Fruit fly (Drosophila melanogaster) whole organism, embryonic: Measurements from ENCODE around the gene CG12507.
A peak's percentile ranks its signal among the peaks of the same experiment; 100 is the strongest.

Experiments used
- Awh ChIP-seq: fragments of 200-800 bp; sonication (Bioruptor generic); IDR thresholded peaks from 2 replicates; pipeline ENCODE4, ENCODE4 v1.3.6; 2022; ENCODE audit warnings: missing biosample characterization, missing genetic modification characterization
- CG10209 ChIP-seq: fragments of 200-800 bp; sonication (Bioruptor generic); optimal IDR thresholded peaks from 3 replicates; lab custom pipeline; 2017; ENCODE audit warnings: missing biosample characterization, mild to moderate bottlenecking, missing genetic modification characterization, missing genetic modification reagents
- CG10543 ChIP-seq: fragments of 200-800 bp; sonication (Bioruptor generic); optimal IDR thresholded peaks from 3 replicates; lab custom pipeline; 2017; ENCODE audit warnings: missing biosample characterization, mild to moderate bottlenecking, missing genetic modification characterization, moderate library complexity
- CG12219 ChIP-seq: fragments of 200-800 bp; sonication (Bioruptor generic); optimal IDR thresholded peaks from 3 replicates; lab custom pipeline; 2018; ENCODE audit warnings: missing biosample characterization, mild to moderate bottlenecking, missing genetic modification characterization
- CG13287 ChIP-seq: fragments of 200-800 bp; sonication (Bioruptor generic); IDR thresholded peaks from 2 replicates; pipeline ENCODE4 v1.3.6; 2022; ENCODE audit warnings: missing biosample characterization, missing genetic modification characterization; ENCODE audit not compliant: partially characterized antibody
- CG17186 ChIP-seq: fragments of 200-800 bp; sonication (Bioruptor generic); optimal IDR thresholded peaks from 3 replicates; lab custom pipeline; 2017; ENCODE audit warnings: missing biosample characterization, missing genetic modification reagents, missing genetic modification characterization
- CG17612 ChIP-seq: fragments of 200-800 bp; sonication (Bioruptor generic); IDR thresholded peaks from 2 replicates; pipeline ENCODE4 v1.3.6; 2022; ENCODE audit warnings: missing biosample characterization, missing genetic modification characterization
- CG18011 ChIP-seq: fragments of 200-800 bp; sonication (Bioruptor generic); optimal IDR thresholded peaks from 2 replicates; lab custom pipeline; 2017; ENCODE audit warnings: missing biosample characterization, missing genetic modification characterization, mild to moderate bottlenecking, moderate library complexity, missing genotype
- CG2129 ChIP-seq: fragments of 200-800 bp; sonication (Bioruptor generic); IDR thresholded peaks from 2 replicates; pipeline ENCODE4 v1.3.6; 2022; ENCODE audit warnings: missing biosample characterization, missing genetic modification characterization; ENCODE audit not compliant: partially characterized antibody
- CG2199 ChIP-seq: fragments of 200-800 bp; sonication (Bioruptor generic); IDR thresholded peaks from 3 replicates; pipeline ENCODE4 v1.3.6; 2022; ENCODE audit warnings: missing biosample characterization, missing genetic modification characterization
- CG2875 ChIP-seq: fragments of 200-800 bp; sonication (Bioruptor generic); optimal IDR thresholded peaks from 2 replicates; lab custom pipeline; 2017; ENCODE audit warnings: missing biosample characterization, mild to moderate bottlenecking, missing genetic modification characterization, missing genetic modification reagents
- CG30020 ChIP-seq: fragments of 200-800 bp; optimal IDR thresholded peaks from 2 replicates; lab custom pipeline; 2019; ENCODE audit warnings: missing biosample characterization, mild to moderate bottlenecking, missing genetic modification characterization, moderate library complexity
- CG32767 ChIP-seq: fragments of 200-800 bp; sonication (Bioruptor generic); IDR thresholded peaks from 2 replicates; pipeline ENCODE4 v1.3.6; 2022; ENCODE audit warnings: missing biosample characterization, missing genetic modification characterization
- CG32772 ChIP-seq: fragments of 200-800 bp; sonication (Bioruptor generic); IDR thresholded peaks from 2 replicates; pipeline ENCODE4 v1.3.6; 2022; ENCODE audit warnings: missing biosample characterization, missing genetic modification characterization
- CG33213 ChIP-seq: fragments of 200-800 bp; sonication (Bioruptor generic); optimal IDR thresholded peaks from 3 replicates; lab custom pipeline; 2016; ENCODE audit warnings: missing biosample characterization, missing genetic modification characterization
- CG4820 ChIP-seq: fragments of 200-800 bp; sonication (Bioruptor generic); optimal IDR thresholded peaks from 3 replicates; lab custom pipeline; 2016; ENCODE audit warnings: missing biosample characterization, missing genetic modification characterization
- CG6813 ChIP-seq: fragments of 200-800 bp; sonication (Bioruptor generic); optimal IDR thresholded peaks from 2 replicates; lab custom pipeline; 2017; ENCODE audit warnings: missing biosample characterization, missing genetic modification characterization, mild to moderate bottlenecking, moderate library complexity, missing genetic modification reagents
- CG7271 ChIP-seq: fragments of 200-800 bp; sonication (Bioruptor generic); optimal IDR thresholded peaks from 2 replicates; lab custom pipeline; 2018; ENCODE audit warnings: missing biosample characterization, mild to moderate bottlenecking, missing genetic modification characterization, moderate library complexity
- CG7357 ChIP-seq: fragments of 200-800 bp; sonication (Bioruptor generic); IDR thresholded peaks from 3 replicates; pipeline ENCODE4 v1.3.6; 2022; ENCODE audit warnings: missing biosample characterization, missing genetic modification characterization
- CG7372 ChIP-seq: fragments of 200-800 bp; sonication (Bioruptor generic); IDR thresholded peaks from 2 replicates; pipeline ENCODE4 v1.3.6; 2022; ENCODE audit warnings: missing biosample characterization, missing genetic modification characterization
- CG7963 ChIP-seq: fragments of 200-800 bp; sonication (Bioruptor generic); IDR thresholded peaks from 3 replicates; pipeline ENCODE4 v1.3.6; 2022; ENCODE audit warnings: missing biosample characterization, missing genetic modification characterization; ENCODE audit not compliant: partially characterized antibody
- Fer1 ChIP-seq: fragments of 200-800 bp; sonication (Bioruptor generic); optimal IDR thresholded peaks from 2 replicates; lab custom pipeline; 2017; ENCODE audit warnings: missing biosample characterization, mild to moderate bottlenecking, missing genetic modification characterization
- Gsc ChIP-seq: fragments of 200-800 bp; sonication (Bioruptor generic); IDR thresholded peaks from 2 replicates; pipeline ENCODE4 v1.3.6; 2022; ENCODE audit warnings: missing biosample characterization, missing genetic modification characterization
- H15 ChIP-seq: fragments of 200-800 bp; sonication (Bioruptor generic); IDR thresholded peaks from 3 replicates; pipeline ENCODE4 v1.3.6; 2022; ENCODE audit warnings: missing biosample characterization, missing genetic modification characterization
- H2.0 ChIP-seq: fragments of 200-800 bp; sonication (Bioruptor generic); IDR thresholded peaks from 2 replicates; pipeline ENCODE4 v1.3.6; 2022; ENCODE audit warnings: missing biosample characterization, missing genetic modification characterization
- HLH4C ChIP-seq: fragments of 200-800 bp; sonication (Bioruptor generic); IDR thresholded peaks from 3 replicates; pipeline ENCODE4 v1.3.6; 2022; ENCODE audit warnings: missing biosample characterization, missing genetic modification characterization; ENCODE audit not compliant: partially characterized antibody
- Max ChIP-seq: fragments of 200-800 bp; sonication (Bioruptor generic); optimal IDR thresholded peaks from 2 replicates; lab custom pipeline; 2016; ENCODE audit warnings: missing biosample characterization, mild to moderate bottlenecking, missing genetic modification characterization
- PHDP ChIP-seq: fragments of 200-800 bp; sonication (Bioruptor generic); optimal IDR thresholded peaks from 3 replicates; lab custom pipeline; 2018; ENCODE audit warnings: missing biosample characterization, mild to moderate bottlenecking, missing genetic modification characterization, moderate library complexity
- Pdp1 ChIP-seq, 2 experiments: fragments of 200-800 bp; sonication (Bioruptor generic); optimal IDR thresholded peaks; 3 replicates each; lab custom pipeline; 2016; ENCODE audit warnings: missing biosample characterization in 2 of 2, missing genetic modification characterization in 2 of 2, mild to moderate bottlenecking in 1 of 2, moderate library complexity in 1 of 2
- Sin3A ChIP-seq: fragments of >200 bp; optimal IDR thresholded peaks from 2 replicates; lab custom pipeline; 2018
- Sox102F ChIP-seq: fragments of 200-800 bp; sonication (Bioruptor generic); optimal IDR thresholded peaks from 2 replicates; lab custom pipeline; 2018; ENCODE audit warnings: missing biosample characterization, mild to moderate bottlenecking, missing genetic modification characterization, moderate library complexity
- Sry-δ ChIP-seq: fragments of 200-800 bp; sonication (Bioruptor generic); optimal IDR thresholded peaks from 2 replicates; lab custom pipeline; 2016; ENCODE audit warnings: missing biosample characterization, missing genetic modification characterization
- caup ChIP-seq: fragments of 200-800 bp; sonication (Bioruptor generic); optimal IDR thresholded peaks from 3 replicates; lab custom pipeline; 2017; ENCODE audit warnings: missing biosample characterization, mild to moderate bottlenecking, missing genetic modification characterization, moderate library complexity; ENCODE audit not compliant: severe bottlenecking
- chm ChIP-seq: fragments of 200-800 bp; sonication (Bioruptor generic); IDR thresholded peaks from 2 replicates; pipeline ENCODE4 v1.3.6; 2022; ENCODE audit warnings: missing biosample characterization, missing genetic modification characterization
- dm ChIP-seq: fragments of 200-800 bp; sonication (Bioruptor generic); optimal IDR thresholded peaks from 3 replicates; lab custom pipeline; 2016; ENCODE audit warnings: missing biosample characterization, missing genetic modification characterization
- ham ChIP-seq: fragments of 200-800 bp; sonication (Bioruptor generic); IDR thresholded peaks from 2 replicates; pipeline ENCODE4 v1.3.6; 2022; ENCODE audit warnings: missing biosample characterization, missing genetic modification characterization
- hkb ChIP-seq, 2 experiments: fragments of 200-800 bp in 1 of 2; fragments of >200 bp in 1 of 2; sonication (Bioruptor generic) in 1 of 2; IDR thresholded peaks in 1 of 2; optimal IDR thresholded peaks in 1 of 2; 2 replicates each; pipeline versions ENCODE4 v1.3.6 to Lab custom; 2017 to 2022; ENCODE audit warnings: missing biosample characterization in 1 of 2, missing genetic modification characterization in 1 of 2
- hth ChIP-seq: fragments of >200 bp; optimal IDR thresholded peaks from 2 replicates; lab custom pipeline; 2017; ENCODE audit warnings: inconsistent platforms
- jumu ChIP-seq: fragments of 200-800 bp; sonication (Bioruptor generic); optimal IDR thresholded peaks from 3 replicates; lab custom pipeline; 2016; ENCODE audit warnings: missing biosample characterization, missing genetic modification characterization
- nom ChIP-seq: fragments of 200-800 bp; sonication (Bioruptor generic); optimal IDR thresholded peaks from 2 replicates; lab custom pipeline; 2017; ENCODE audit warnings: missing biosample characterization, missing genetic modification characterization, mild to moderate bottlenecking, moderate library complexity, missing genetic modification reagents
- otp ChIP-seq: fragments of 200-800 bp; sonication (Bioruptor generic); IDR thresholded peaks from 3 replicates; pipeline ENCODE4, ENCODE4 v1.3.6; 2022; ENCODE audit warnings: missing biosample characterization, missing genetic modification characterization
- phol ChIP-seq: fragments of 200-800 bp; sonication (Bioruptor generic); optimal IDR thresholded peaks from 3 replicates; lab custom pipeline; 2018; ENCODE audit warnings: missing biosample characterization, mild to moderate bottlenecking, missing genetic modification characterization, moderate library complexity
- pzg ChIP-seq: fragments of 200-800 bp; sonication (Bioruptor generic); optimal IDR thresholded peaks from 3 replicates; lab custom pipeline; 2018; ENCODE audit warnings: missing biosample characterization, mild to moderate bottlenecking, missing genetic modification characterization, moderate library complexity
- scrt ChIP-seq: fragments of 200-800 bp; sonication (Bioruptor generic); optimal IDR thresholded peaks from 2 replicates; lab custom pipeline; 2018; ENCODE audit warnings: missing biosample characterization, mild to moderate bottlenecking, missing genetic modification characterization, moderate library complexity
- shn ChIP-seq: fragments of 200-800 bp; sonication (Bioruptor generic); optimal IDR thresholded peaks from 3 replicates; lab custom pipeline; 2016; ENCODE audit warnings: missing biosample characterization, missing genetic modification characterization
- trh ChIP-seq: fragments of 200-800 bp; sonication (Bioruptor generic); optimal IDR thresholded peaks from 2 replicates; lab custom pipeline; 2016; ENCODE audit warnings: missing biosample characterization, missing genetic modification characterization
- wdn ChIP-seq: fragments of 200-800 bp; sonication (Bioruptor generic); IDR thresholded peaks from 2 replicates; pipeline ENCODE4 v1.3.6; 2022; ENCODE audit warnings: missing biosample characterization, missing genetic modification characterization
- zen2 ChIP-seq: fragments of 200-800 bp; sonication (Bioruptor generic); IDR thresholded peaks from 3 replicates; pipeline ENCODE4 v1.3.6; 2022; ENCODE audit warnings: missing biosample characterization, missing genetic modification characterization; ENCODE audit not compliant: partially characterized antibody

Gene CG12507

dm6 chrX:16296423-16297292, 30.3 kb upstream of the CG12507 start, which contains the start of gene CG3632 (continued):
- no peak for TF ChIP-seq H15
- no peak for TF ChIP-seq CG18011 (GFP tag; lab: Kevin White, UChicago)
- no peak for TF ChIP-seq chm
- TF ChIP-seq CG2199 = 0 out of 3 replicates have a peak, but pooled peaks have one; percentile 66
- no peak; the same call in 1 of the 3 replicates for TF ChIP-seq zen2 (GFP tag; lab: Robert Waterston, UW)
- peak; percentile 29 for TF ChIP-seq Pdp1 (GFP tag; optimal IDR thresholded peaks at IDR 0.05; lab: Kevin White, UChicago)
- peak; percentile 23 for TF ChIP-seq phol (tag; lab: Kevin White, UChicago)
- no peak for TF ChIP-seq trh (GFP tag; lab: Kevin White, UChicago)
- no peak for TF ChIP-seq Fer1 (GFP tag; lab: Kevin White, UChicago)
- TF ChIP-seq CG33213 (GFP tag; lab: Kevin White, UChicago) = peak; percentile 32
- TF ChIP-seq caup (GFP tag; lab: Kevin White, UChicago) = peak; percentile 6
- TF ChIP-seq Sry-δ (GFP tag; lab: Kevin White, UChicago) = peak; percentile 94
- TF ChIP-seq CG32767 (GFP tag; lab: Robert Waterston, UW) = peak; percentile 32; the same call in 1 of the 2 replicates
- TF ChIP-seq HLH4C (GFP tag; lab: Robert Waterston, UW) = peak; percentile 88
- TF ChIP-seq CG4820 (GFP tag; lab: Kevin White, UChicago) = no peak
- TF ChIP-seq dm = peak; percentile 23
- TF ChIP-seq CG10543 = peak; percentile 56
- peak; percentile 41; the same call in 1 of the 2 replicates for TF ChIP-seq CG2129 (GFP tag; lab: Robert Waterston, UW)
- peak; percentile 89 for TF ChIP-seq CG7963 (GFP tag; lab: Robert Waterston, UW)
- no peak for TF ChIP-seq scrt (GFP tag; lab: Kevin White, UChicago)
- peak; percentile 22 for TF ChIP-seq CG17186 (GFP tag; lab: Kevin White, UChicago)
- TF ChIP-seq CG17612 (GFP tag; lab: Robert Waterston, UW) = no peak
- peak; percentile 49; the same call in 1 of the 2 replicates for TF ChIP-seq CG7372 (GFP tag; lab: Robert Waterston, UW)
- TF ChIP-seq shn = peak; percentile 1
- no peak for TF ChIP-seq otp (GFP tag; lab: Robert Waterston, UW)
- TF ChIP-seq hth (lab: Kevin White, UChicago) = no peak
- TF ChIP-seq CG6813 (GFP tag; lab: Kevin White, UChicago) = no peak
- no peak for TF ChIP-seq CG7271 (tag; lab: Kevin White, UChicago)
- peak; percentile 54 for TF ChIP-seq Sin3A
- no peak for TF ChIP-seq Awh (GFP tag; lab: Robert Waterston, UW)
- TF ChIP-seq pzg (GFP tag; lab: Kevin White, UChicago) = peak; percentile 84
- TF ChIP-seq CG13287 (GFP tag; lab: Robert Waterston, UW) = peak; percentile 82
- TF ChIP-seq Sox102F (GFP tag; lab: Kevin White, UChicago) = no peak
- TF ChIP-seq ham (GFP tag; lab: Robert Waterston, UW) = no peak
- no peak for TF ChIP-seq CG2875 (GFP tag; lab: Kevin White, UChicago)
- TF ChIP-seq CG30020 (tag; lab: Kevin White, UChicago) = peak; percentile 90
- TF ChIP-seq CG7357 (GFP tag; lab: Robert Waterston, UW) = no peak
- no peak for TF ChIP-seq PHDP (tag; lab: Kevin White, UChicago)
- peak; percentile 2 for TF ChIP-seq CG10209 (GFP tag; lab: Kevin White, UChicago)
- no peak for TF ChIP-seq CG12219 (GFP tag; lab: Kevin White, UChicago)
- no peak for TF ChIP-seq hkb (optimal IDR thresholded peaks at IDR 0.05; lab: Kevin White, UChicago)
- no peak for TF ChIP-seq hkb (GFP tag; IDR thresholded peaks at IDR 0.05; lab: Robert Waterston, UW)
- peak; percentile 19 for TF ChIP-seq jumu
- peak; percentile 28; the same call in 1 of the 2 replicates for TF ChIP-seq H2.0 (GFP tag; lab: Robert Waterston, UW)
- no peak for TF ChIP-seq Max (GFP tag; lab: Kevin White, UChicago)
- TF ChIP-seq nom (GFP tag; lab: Kevin White, UChicago) = no peak
- TF ChIP-seq wdn = no peak
- no peak for TF ChIP-seq Gsc (GFP tag; lab: Robert Waterston, UW)
- TF ChIP-seq CG32772 (GFP tag; lab: Robert Waterston, UW) = no peak
